Worm (Caenorhabditis elegans) whole organism, young adult: ENCODE measurements around the gene C47G2.4.

Experiments used
- B0019.2 ChIP-seq: fragments of 200-800 bp; sonication (Bioruptor generic); conservative IDR thresholded peaks from 2 replicates; pipeline ENCODE4 v1.3.6; 2022; ENCODE audit warnings: missing genetic modification reagents, missing genetic modification characterization, missing compliant biosample characterization
- C06A6.2 ChIP-seq: fragments of 200-800 bp; sonication (Bioruptor generic); conservative IDR thresholded peaks from 2 replicates; pipeline ENCODE4 v1.3.6; 2022; ENCODE audit warnings: missing genetic modification characterization, missing compliant biosample characterization
- C17E4.6 ChIP-seq: fragments of 200-800 bp; sonication (Bioruptor generic); IDR thresholded peaks from 2 replicates; pipeline ENCODE4 v1.3.6; 2022; ENCODE audit warnings: missing genetic modification reagents, missing genetic modification characterization, missing compliant biosample characterization
- F33H1.4 ChIP-seq: fragments of 200-800 bp; sonication (Bioruptor generic); IDR thresholded peaks from 2 replicates; pipeline ENCODE4 v1.3.6; 2022; ENCODE audit warnings: missing genetic modification reagents, missing genetic modification characterization, missing compliant biosample characterization
- F49E8.2 ChIP-seq: sonication (generic microtip); optimal IDR thresholded peaks from 3 replicates; lab custom pipeline; 2017; ENCODE audit warnings: missing genetic modification characterization, mild to moderate bottlenecking, missing compliant biosample characterization, antibody characterized with exemption, moderate library complexity; ENCODE audit not compliant: insufficient read depth
- F57A8.1 ChIP-seq: fragments of 200-800 bp; sonication (Bioruptor generic); optimal IDR thresholded peaks from 2 replicates; lab custom pipeline; 2018; ENCODE audit warnings: mild to moderate bottlenecking, missing genetic modification characterization, moderate library complexity, missing compliant biosample characterization
- F57C9.4 ChIP-seq: sonication (generic microtip); optimal IDR thresholded peaks from 2 replicates; lab custom pipeline; 2017; ENCODE audit warnings: mild to moderate bottlenecking, missing genetic modification characterization, missing compliant biosample characterization
- T26A5.8 ChIP-seq: sonication (generic microtip); optimal IDR thresholded peaks from 2 replicates; lab custom pipeline; 2016; ENCODE audit warnings: missing genetic modification characterization, missing compliant biosample characterization
- Y53F4B.3 ChIP-seq: fragments of 200-800 bp; sonication (Bioruptor generic); IDR thresholded peaks from 2 replicates; pipeline ENCODE4 v1.3.6; 2022; ENCODE audit warnings: missing genetic modification reagents, missing genetic modification characterization, missing compliant biosample characterization
- Y79H2A.3 ChIP-seq: fragments of 200-800 bp; sonication (Bioruptor generic); conservative IDR thresholded peaks from 2 replicates; pipeline ENCODE4 v1.3.6; 2022; ENCODE audit warnings: missing genetic modification reagents, missing genetic modification characterization, missing compliant biosample characterization
- ZK185.1 ChIP-seq: sonication (generic microtip); optimal IDR thresholded peaks from 2 replicates; lab custom pipeline; 2016; ENCODE audit warnings: mild to moderate bottlenecking, missing genetic modification characterization, missing compliant biosample characterization; ENCODE audit not compliant: poor library complexity, severe bottlenecking
- ama-1 ChIP-seq, 3 experiments: fragments of 150-350 bp in 1 of 3; sonication (generic microtip) in 2 of 3; optimal IDR thresholded peaks; 2 replicates each; lab custom pipeline; 2014 to 2018; ENCODE audit warnings: missing biosample characterization in 2 of 3, missing genetic modification characterization in 2 of 3, missing genetic modification reagents in 2 of 3
- atf-7 ChIP-seq: sonication (generic microtip); optimal IDR thresholded peaks from 2 replicates; lab custom pipeline; 2017; ENCODE audit warnings: mild to moderate bottlenecking, missing genetic modification characterization, missing compliant biosample characterization
- athp-1 ChIP-seq: sonication (generic microtip); optimal IDR thresholded peaks from 2 replicates; lab custom pipeline; 2017; ENCODE audit warnings: mild to moderate bottlenecking, missing genetic modification characterization, missing compliant biosample characterization
- attf-3 ChIP-seq: fragments of 200-800 bp; sonication (Bioruptor generic); conservative IDR thresholded peaks from 2 replicates; pipeline ENCODE4 v1.3.6; 2022; ENCODE audit warnings: missing genetic modification reagents, missing genetic modification characterization, missing compliant biosample characterization
- ceh-100 ChIP-seq: fragments of 200-800 bp; sonication (Bioruptor generic); IDR thresholded peaks from 2 replicates; pipeline ENCODE4 v1.3.6; 2022; ENCODE audit warnings: missing genetic modification reagents, missing genetic modification characterization, missing compliant biosample characterization
- die-1 ChIP-seq: sonication (generic microtip); optimal IDR thresholded peaks from 2 replicates; lab custom pipeline; 2016; ENCODE audit warnings: missing genotype, mild to moderate bottlenecking, missing genetic modification characterization, missing compliant biosample characterization
- dox-1 ChIP-seq: fragments of 200-800 bp; sonication (Bioruptor generic); IDR thresholded peaks from 2 replicates; pipeline ENCODE4 v1.3.6; 2022; ENCODE audit warnings: missing genetic modification reagents, missing genetic modification characterization, missing compliant biosample characterization
- dpff-1 ChIP-seq: sonication (generic microtip); optimal IDR thresholded peaks from 2 replicates; lab custom pipeline; 2017; ENCODE audit warnings: mild to moderate bottlenecking, missing genetic modification characterization, missing compliant biosample characterization
- ekl-4 ChIP-seq: fragments of 200-800 bp; sonication (Bioruptor generic); IDR thresholded peaks from 2 replicates; pipeline ENCODE4 v1.3.6; 2022; ENCODE audit warnings: missing genetic modification reagents, missing genetic modification characterization, missing compliant biosample characterization
- ets-4 ChIP-seq: fragments of 200-800 bp; sonication (Bioruptor generic); optimal IDR thresholded peaks from 2 replicates; lab custom pipeline; 2018; ENCODE audit warnings: mild to moderate bottlenecking, missing genetic modification characterization, missing compliant biosample characterization
- gei-17 ChIP-seq: fragments of 200-800 bp; sonication (Bioruptor generic); optimal IDR thresholded peaks from 2 replicates; lab custom pipeline; 2018; ENCODE audit warnings: mild to moderate bottlenecking, missing genetic modification characterization, missing compliant biosample characterization
- lag-1 ChIP-seq: fragments of 200-800 bp; sonication (Bioruptor generic); IDR thresholded peaks from 2 replicates; pipeline ENCODE4 v1.3.6; 2022; ENCODE audit warnings: missing genetic modification reagents, missing genetic modification characterization, missing compliant biosample characterization
- lir-1 ChIP-seq: fragments of 200-800 bp; sonication (Bioruptor generic); conservative IDR thresholded peaks from 2 replicates; pipeline ENCODE4 v1.3.6; 2022; ENCODE audit warnings: missing genetic modification reagents, missing genetic modification characterization, missing compliant biosample characterization
- lsl-1 ChIP-seq: fragments of 200-800 bp; sonication (Bioruptor generic); optimal IDR thresholded peaks from 2 replicates; lab custom pipeline; 2018; ENCODE audit warnings: mild to moderate bottlenecking, missing genetic modification characterization, moderate library complexity, missing compliant biosample characterization
- lsy-27 ChIP-seq: sonication (generic microtip); optimal IDR thresholded peaks from 2 replicates; lab custom pipeline; 2017; ENCODE audit warnings: missing genetic modification characterization, mild to moderate bottlenecking, missing compliant biosample characterization, antibody characterized with exemption, missing genotype, borderline replicate concordance; ENCODE audit not compliant: insufficient read depth
- madf-10 ChIP-seq: sonication (generic microtip); optimal IDR thresholded peaks from 2 replicates; lab custom pipeline; 2016; ENCODE audit warnings: mild to moderate bottlenecking, missing genetic modification characterization, missing compliant biosample characterization
- madf-6 ChIP-seq: fragments of 200-800 bp; sonication (Bioruptor generic); IDR thresholded peaks from 2 replicates; pipeline ENCODE4 v1.3.6; 2022; ENCODE audit warnings: missing genetic modification reagents, missing genetic modification characterization, missing compliant biosample characterization
- mcd-1 ChIP-seq: fragments of 200-800 bp; sonication (Bioruptor generic); IDR thresholded peaks from 2 replicates; pipeline ENCODE4 v1.3.6; 2022; ENCODE audit warnings: missing genetic modification reagents, missing genetic modification characterization, missing compliant biosample characterization
- nfya-2 ChIP-seq: fragments of 200-800 bp; sonication (Bioruptor generic); IDR thresholded peaks from 2 replicates; pipeline ENCODE4 v1.3.6; 2022; ENCODE audit warnings: missing genetic modification reagents, missing genetic modification characterization, missing compliant biosample characterization
- nhr-120 ChIP-seq: fragments of 200-800 bp; sonication (Bioruptor generic); IDR thresholded peaks from 2 replicates; pipeline ENCODE4 v1.3.6; 2022; ENCODE audit warnings: missing genetic modification characterization, missing compliant biosample characterization
- rcor-1 ChIP-seq: fragments of 200-800 bp; sonication (Bioruptor generic); IDR thresholded peaks from 2 replicates; pipeline ENCODE4 v1.3.6; 2022; ENCODE audit warnings: missing genetic modification reagents, missing genetic modification characterization, missing compliant biosample characterization
- repo-1 ChIP-seq: sonication (generic microtip); optimal IDR thresholded peaks from 2 replicates; lab custom pipeline; 2017; ENCODE audit warnings: mild to moderate bottlenecking, missing genetic modification characterization, missing compliant biosample characterization
- rpc-1 ChIP-seq, 2 experiments: fragments of 150-350 bp in 1 of 2; sonication (generic microtip) in 1 of 2; optimal IDR thresholded peaks; 2 replicates each; lab custom pipeline; 2014 to 2018; ENCODE audit warnings: missing biosample characterization in 1 of 2, missing genetic modification characterization in 1 of 2, missing genetic modification reagents in 1 of 2, missing genotype in 1 of 2
- sea-2 ChIP-seq: fragments of 200-800 bp; sonication (Bioruptor generic); IDR thresholded peaks from 2 replicates; pipeline ENCODE4 v1.3.6; 2022; ENCODE audit warnings: missing genetic modification characterization, missing compliant biosample characterization
- snpc-1.1 ChIP-seq: sonication (generic microtip); optimal IDR thresholded peaks from 2 replicates; lab custom pipeline; 2017; ENCODE audit warnings: missing genetic modification characterization, mild to moderate bottlenecking, missing compliant biosample characterization, antibody characterized with exemption, moderate library complexity, missing genotype, missing genetic modification reagents; ENCODE audit not compliant: insufficient read depth
- snpc-3.4 ChIP-seq: sonication (generic microtip); optimal IDR thresholded peaks from 2 replicates; lab custom pipeline; 2017; ENCODE audit warnings: missing genetic modification characterization, mild to moderate bottlenecking, missing compliant biosample characterization, antibody characterized with exemption, moderate library complexity, missing genotype, missing genetic modification reagents
- snpc-4 ChIP-seq, 5 experiments: fragments of 150-350 bp in 1 of 5; sonication (generic microtip) in 4 of 5; optimal IDR thresholded peaks; 2 replicates each; lab custom pipeline; 2014 to 2018; ENCODE audit warnings: missing genetic modification characterization in 5 of 5, missing biosample characterization in 3 of 5, antibody characterized with exemption in 2 of 5, mild to moderate bottlenecking in 2 of 5, missing compliant biosample characterization in 2 of 5, missing genotype in 2 of 5, moderate library complexity in 2 of 5, missing genetic modification reagents in 1 of 5
- somi-1 ChIP-seq: fragments of 200-800 bp; sonication (Bioruptor generic); optimal IDR thresholded peaks from 2 replicates; lab custom pipeline; 2018; ENCODE audit warnings: mild to moderate bottlenecking, missing genetic modification characterization, missing compliant biosample characterization
- unc-62 ChIP-seq: fragments of 150-350 bp; optimal IDR thresholded peaks from 2 replicates; lab custom pipeline; 2014; ENCODE audit warnings: missing biosample characterization, missing genetic modification reagents, missing genetic modification characterization
- ztf-22 ChIP-seq: fragments of 200-800 bp; sonication (Bioruptor generic); optimal IDR thresholded peaks from 2 replicates; lab custom pipeline; 2018; ENCODE audit warnings: mild to moderate bottlenecking, missing genetic modification characterization, moderate library complexity, missing compliant biosample characterization
- ztf-25 ChIP-seq: fragments of 200-800 bp; sonication (Bioruptor generic); IDR thresholded peaks from 2 replicates; pipeline ENCODE4 v1.3.6; 2022; ENCODE audit warnings: missing genetic modification reagents, missing genetic modification characterization, missing compliant biosample characterization

The C47G2.4 gene

DNA sequence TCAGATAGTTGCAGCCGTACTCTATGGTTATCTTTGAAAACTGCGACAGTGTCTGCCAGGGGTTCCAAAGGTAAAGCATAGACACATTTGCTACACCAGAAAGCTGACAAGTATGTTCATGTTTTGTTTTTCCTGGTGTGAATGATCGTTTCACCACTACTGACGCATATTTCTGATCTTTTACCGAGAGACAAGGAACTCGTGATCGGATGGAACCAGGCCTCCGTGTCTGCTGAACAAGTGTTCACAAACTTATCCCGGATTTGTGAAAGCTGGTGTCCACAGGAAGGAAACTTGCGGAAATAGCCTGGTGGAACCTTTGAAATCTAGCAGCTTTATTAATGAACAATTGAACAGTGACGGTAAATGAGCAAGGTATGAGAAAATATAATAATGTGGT lies 33.6 kb downstream of the C47G2.4 start (continued):
- no peak for TF ChIP-seq snpc-3.4
- TF ChIP-seq C06A6.2 (GFP tag; lab: Robert Waterston, UW), result no peak
- TF ChIP-seq attf-3 (GFP tag; lab: Robert Waterston, UW), result no peak
- no peak for TF ChIP-seq Y53F4B.3
- TF ChIP-seq lsy-27 (tag; lab: Kevin White, UChicago), result no peak
- TF ChIP-seq lsl-1 (GFP tag; lab: Kevin White, UChicago), result peak; percentile 25
- TF ChIP-seq ceh-100 (GFP tag; lab: Robert Waterston, UW), result peak; percentile 37; the same call in 1 of the 2 replicates
- no peak for TF ChIP-seq ama-1 (optimal IDR thresholded peaks at IDR 0.05; lab: Kevin White, UChicago)
- TF ChIP-seq ama-1 (GFP tag; optimal IDR thresholded peaks at IDR 0.05; lab: Kevin White, UChicago), result no peak
- 0 out of 2 replicates have a peak, but pooled peaks have one; percentile 18 for TF ChIP-seq F33H1.4 (GFP tag; lab: Robert Waterston, UW)
- TF ChIP-seq madf-6 (GFP tag; lab: Robert Waterston, UW), result peak; percentile 73
- TF ChIP-seq rpc-1 (optimal IDR thresholded peaks at IDR 0.05; lab: Kevin White, UChicago), result no peak
- no peak for TF ChIP-seq rpc-1 (tag; optimal IDR thresholded peaks at IDR 0.05; lab: Kevin White, UChicago)
- TF ChIP-seq mcd-1, result 0 out of 2 replicates have a peak, but pooled peaks have one; percentile 30
- no peak for TF ChIP-seq F57C9.4 (tag; lab: Kevin White, UChicago)
- TF ChIP-seq C17E4.6 (GFP tag; lab: Robert Waterston, UW), result no peak
- TF ChIP-seq lir-1 (GFP tag; lab: Robert Waterston, UW), result no peak
- no peak for TF ChIP-seq repo-1 (tag; lab: Kevin White, UChicago)
- TF ChIP-seq rcor-1 (GFP tag; lab: Robert Waterston, UW), result peak; percentile 39; the same call in 1 of the 2 replicates
- peak; percentile 21 for TF ChIP-seq snpc-1.1 (tag; lab: Kevin White, UChicago)
- peak; percentile 64 for TF ChIP-seq ekl-4 (GFP tag; lab: Robert Waterston, UW)
- TF ChIP-seq T26A5.8 (tag; lab: Kevin White, UChicago), result no peak
- TF ChIP-seq somi-1 (GFP tag; lab: Kevin White, UChicago), result no peak
- TF ChIP-seq B0019.2, result no peak
- no peak for TF ChIP-seq nhr-120
- no peak for TF ChIP-seq ztf-22 (GFP tag; lab: Kevin White, UChicago)
- 0 out of 2 replicates have a peak, but pooled peaks have one; percentile 24 for TF ChIP-seq dox-1 (GFP tag; lab: Robert Waterston, UW)
- no peak for TF ChIP-seq snpc-4 (GFP tag; optimal IDR thresholded peaks at IDR 0.05; lab: Kevin White, UChicago)
- no peak for TF ChIP-seq snpc-4 (tag; optimal IDR thresholded peaks at IDR 0.05; lab: Kevin White, UChicago)
- TF ChIP-seq madf-10 (tag; lab: Kevin White, UChicago), result no peak
- TF ChIP-seq ztf-25 (GFP tag; lab: Robert Waterston, UW), result no peak
- TF ChIP-seq F57A8.1, result no peak
- no peak for TF ChIP-seq unc-62 (GFP tag; lab: Kevin White, UChicago)
- no peak for TF ChIP-seq die-1 (tag; lab: Kevin White, UChicago)
- no peak for TF ChIP-seq lag-1 (GFP tag; lab: Robert Waterston, UW)
- TF ChIP-seq dpff-1 (tag; lab: Kevin White, UChicago), result no peak
- peak; percentile 13 for TF ChIP-seq athp-1 (tag; lab: Kevin White, UChicago)
- no peak for TF ChIP-seq ZK185.1
- TF ChIP-seq Y79H2A.3 (GFP tag; lab: Robert Waterston, UW), result peak; percentile 62; the same call in 1 of the 2 replicates
- TF ChIP-seq F49E8.2, result peak; percentile 54
- no peak for TF ChIP-seq gei-17
- no peak for TF ChIP-seq ets-4 (GFP tag; lab: Kevin White, UChicago)
- no peak for TF ChIP-seq atf-7 (tag; lab: Kevin White, UChicago)
- TF ChIP-seq sea-2 (GFP tag; lab: Robert Waterston, UW), result no peak
- TF ChIP-seq nfya-2 (GFP tag; lab: Robert Waterston, UW), result no peak
